Worm (Caenorhabditis elegans): ENCODE data around the gene clec-78.

clec-78 gene

DNA sequence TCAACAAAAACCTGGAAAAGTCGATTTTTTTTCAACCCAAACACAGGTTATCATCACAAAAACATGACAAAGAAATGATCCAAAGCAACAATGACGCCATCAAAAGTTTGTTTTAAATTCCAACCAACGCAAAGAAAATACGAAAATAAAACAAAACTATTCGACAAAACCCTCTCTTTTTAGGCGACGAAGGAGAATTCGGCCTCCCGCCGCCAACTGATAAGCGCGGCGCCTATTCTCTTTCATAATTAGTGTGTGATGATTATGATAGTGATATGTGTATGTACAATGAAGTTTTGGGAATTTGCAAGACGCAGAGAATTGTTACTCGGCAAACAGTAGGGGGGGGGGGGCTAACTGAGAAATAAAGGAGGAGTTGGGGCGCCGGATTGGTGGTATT, 40.4 kb downstream of the clec-78 start:
- TF ChIP-seq tbx-11 (GFP tag; IDR thresholded peaks at IDR 0.05), result no peak
- no peak for TF ChIP-seq hmg-4 (GFP tag; optimal IDR thresholded peaks at IDR 0.05)
- no peak for TF ChIP-seq hnd-1 (tag; optimal IDR thresholded peaks at IDR 0.05)
- TF ChIP-seq ama-1 (optimal IDR thresholded peaks at IDR 0.05), result no peak
- no peak for TF ChIP-seq tbx-37 (GFP tag; conservative IDR thresholded peaks at IDR 0.05)
- no peak for TF ChIP-seq ceh-13 (GFP tag; optimal IDR thresholded peaks at IDR 0.05)
- TF ChIP-seq tra-4 (tag; optimal IDR thresholded peaks at IDR 0.05), result no peak
- TF ChIP-seq flt-1 (GFP tag; IDR thresholded peaks at IDR 0.05), result no peak
- TF ChIP-seq hmbx-1 (tag; optimal IDR thresholded peaks at IDR 0.05), result no peak
- TF ChIP-seq scrt-1 (GFP tag; IDR thresholded peaks at IDR 0.05), result no peak
- no peak for TF ChIP-seq B0310.2 (tag; optimal IDR thresholded peaks at IDR 0.05)
- no peak for TF ChIP-seq F13C5.2 (tag; optimal IDR thresholded peaks at IDR 0.05)
- no peak for TF ChIP-seq ceh-36 (tag; optimal IDR thresholded peaks at IDR 0.05)
- TF ChIP-seq pes-1 (GFP tag; IDR thresholded peaks at IDR 0.05), result no peak
- TF ChIP-seq aly-1 (tag; optimal IDR thresholded peaks at IDR 0.05), result no peak
- TF ChIP-seq sea-1 (GFP tag; conservative IDR thresholded peaks at IDR 0.05), result no peak
- TF ChIP-seq ets-7 (tag; optimal IDR thresholded peaks at IDR 0.05), result no peak

ce11 chrIV:4030917-4031599, 42.2 kb downstream of the clec-78 start:
- TF ChIP-seq ceh-36 (tag; optimal IDR thresholded peaks at IDR 0.05), result no peak
- no peak for TF ChIP-seq hmg-4 (GFP tag; optimal IDR thresholded peaks at IDR 0.05)
- no peak for TF ChIP-seq tbx-37 (GFP tag; conservative IDR thresholded peaks at IDR 0.05)
- no peak for TF ChIP-seq scrt-1 (GFP tag; IDR thresholded peaks at IDR 0.05)
- TF ChIP-seq aly-1 (tag; optimal IDR thresholded peaks at IDR 0.05), result no peak

DNA sequence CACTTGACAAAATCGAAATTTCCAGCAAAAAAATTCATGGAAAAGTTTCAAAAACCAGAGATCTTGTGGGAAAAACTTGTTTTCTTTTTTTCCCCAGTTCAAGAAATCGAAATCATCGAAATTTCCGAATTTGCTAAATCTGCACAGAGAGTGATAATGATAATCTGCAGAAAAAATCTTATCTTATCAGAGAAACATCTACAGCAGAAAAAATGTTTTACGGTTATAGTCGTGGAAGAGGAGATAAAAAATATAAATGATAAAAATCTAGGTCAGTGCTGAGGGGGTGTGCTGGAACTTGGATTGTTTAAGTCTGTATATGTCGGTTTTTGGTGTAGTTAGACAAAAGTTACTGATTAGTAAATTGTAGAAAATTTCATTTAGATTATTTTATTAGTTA, 43.4 kb downstream of the clec-78 start:
- no peak for TF ChIP-seq hmg-4 (GFP tag; optimal IDR thresholded peaks at IDR 0.05)
- no peak for TF ChIP-seq tbx-11 (GFP tag; IDR thresholded peaks at IDR 0.05)
- TF ChIP-seq hmbx-1 (tag; optimal IDR thresholded peaks at IDR 0.05), result no peak
- no peak for TF ChIP-seq flt-1 (GFP tag; IDR thresholded peaks at IDR 0.05)

DNA sequence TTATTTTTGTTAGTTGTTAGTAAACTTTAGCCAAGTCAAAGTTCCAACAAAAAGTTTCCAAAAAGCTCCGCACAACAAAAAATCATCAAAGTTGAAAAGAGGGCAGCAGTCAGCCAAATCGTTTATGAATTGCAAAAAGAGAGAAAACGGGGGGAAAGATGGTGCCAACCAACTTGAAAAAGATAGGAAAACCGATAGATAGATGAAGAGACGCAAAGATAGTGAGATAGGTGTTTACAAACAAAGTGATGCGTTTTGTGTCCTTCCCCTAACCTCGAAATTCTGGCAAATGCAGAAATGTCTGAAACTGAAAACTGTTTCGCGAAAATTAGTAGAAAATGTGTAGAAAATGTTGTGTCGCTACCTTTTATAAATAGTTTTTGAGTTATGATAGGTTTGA, 44.6 kb downstream of the clec-78 start:
- no peak for TF ChIP-seq ceh-13 (GFP tag; optimal IDR thresholded peaks at IDR 0.05)
- TF ChIP-seq ets-7 (tag; optimal IDR thresholded peaks at IDR 0.05), result no peak

DNA sequence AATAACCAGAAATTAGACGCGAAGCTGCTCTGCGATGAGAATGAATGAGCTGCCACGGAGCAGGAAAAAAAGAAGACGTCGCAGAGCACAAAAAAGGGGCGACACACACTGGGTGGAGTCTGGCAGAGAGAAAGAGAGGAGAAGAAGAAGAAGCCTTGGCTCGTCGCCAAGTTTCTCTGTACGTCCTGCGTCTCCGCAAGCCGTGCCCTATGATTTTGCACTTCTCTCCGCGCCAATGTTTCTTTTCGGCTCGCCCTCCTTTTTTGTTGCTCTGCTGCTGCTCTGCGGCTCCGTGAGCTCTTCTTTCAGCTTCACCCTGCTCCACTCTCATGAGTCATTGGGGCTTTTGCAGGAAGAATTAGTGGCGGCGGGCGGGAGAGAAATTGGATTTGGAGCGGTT, 46.0 kb downstream of the clec-78 start, which contains the start of gene hlh-30:
hlh-30 (minus strand) TSS at position 69 of the 400 bp plus-strand sequence.
- no peak for TF ChIP-seq sea-1 (GFP tag; conservative IDR thresholded peaks at IDR 0.05)
- TF ChIP-seq hmbx-1 (tag; optimal IDR thresholded peaks at IDR 0.05), result no peak
- no peak for TF ChIP-seq hmg-4 (GFP tag; optimal IDR thresholded peaks at IDR 0.05)
- no peak for TF ChIP-seq aly-1 (tag; optimal IDR thresholded peaks at IDR 0.05)
- TF ChIP-seq tbx-11 (GFP tag; IDR thresholded peaks at IDR 0.05), result no peak
- no peak for TF ChIP-seq tra-4 (tag; optimal IDR thresholded peaks at IDR 0.05)
- TF ChIP-seq B0310.2 (tag; optimal IDR thresholded peaks at IDR 0.05), result no peak
- no peak for TF ChIP-seq pes-1 (GFP tag; IDR thresholded peaks at IDR 0.05)
- no peak for TF ChIP-seq ama-1 (optimal IDR thresholded peaks at IDR 0.05)

DNA sequence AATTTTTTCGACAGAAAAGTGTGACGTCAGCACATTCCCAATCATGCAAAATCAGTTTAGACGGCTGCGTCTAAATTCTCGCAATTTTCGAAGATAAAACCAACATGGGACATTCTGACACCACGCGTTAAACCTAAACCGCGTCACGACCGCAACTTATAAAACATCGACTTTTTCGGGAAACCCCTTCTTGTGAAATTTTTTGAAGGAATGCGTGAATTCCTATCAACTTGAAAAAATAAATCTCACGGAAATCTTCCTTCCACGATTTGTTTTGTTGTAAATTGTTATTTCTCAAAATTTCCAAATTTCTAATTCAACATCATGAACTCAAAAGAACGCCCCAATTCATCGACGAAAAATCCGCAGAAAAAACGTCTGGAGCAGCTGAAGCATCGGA, 51.1 kb downstream of the clec-78 start, which contains the start of gene F35F11.2:
F35F11.2 (plus strand) TSS at position 301 of the 400 bp plus-strand sequence.
- TF ChIP-seq hmg-4 (GFP tag; optimal IDR thresholded peaks at IDR 0.05) (no peak), B0310.2 (tag; optimal IDR thresholded peaks at IDR 0.05) (no peak), ceh-13 (GFP tag; optimal IDR thresholded peaks at IDR 0.05) (no peak), hmbx-1 (tag; optimal IDR thresholded peaks at IDR 0.05) (no peak), ceh-36 (tag; optimal IDR thresholded peaks at IDR 0.05) (no peak), sea-1 (GFP tag; conservative IDR thresholded peaks at IDR 0.05) (no peak)

- TF ChIP-seq scrt-1 (GFP tag; IDR thresholded peaks at IDR 0.05) (peak; percentile 29; the same call in 1 of the 2 replicates), ama-1 (optimal IDR thresholded peaks at IDR 0.05) (no peak)
Observed at ce11 chrIV:4041006-4041405, 52.1 kb downstream of the clec-78 start.

ce11 chrIV:4042274-4042673, 53.4 kb downstream of the clec-78 start, which contains the start of gene cdc-73:
Gene cdc-73 (plus strand): TSS chrIV:4042575.
- peak; percentile 65; the same call in 1 of the 2 replicates for TF ChIP-seq tbx-37 (GFP tag; conservative IDR thresholded peaks at IDR 0.05)
- TF ChIP-seq tbx-11 (GFP tag; IDR thresholded peaks at IDR 0.05), result no peak
- TF ChIP-seq B0310.2 (tag; optimal IDR thresholded peaks at IDR 0.05), result no peak

DNA sequence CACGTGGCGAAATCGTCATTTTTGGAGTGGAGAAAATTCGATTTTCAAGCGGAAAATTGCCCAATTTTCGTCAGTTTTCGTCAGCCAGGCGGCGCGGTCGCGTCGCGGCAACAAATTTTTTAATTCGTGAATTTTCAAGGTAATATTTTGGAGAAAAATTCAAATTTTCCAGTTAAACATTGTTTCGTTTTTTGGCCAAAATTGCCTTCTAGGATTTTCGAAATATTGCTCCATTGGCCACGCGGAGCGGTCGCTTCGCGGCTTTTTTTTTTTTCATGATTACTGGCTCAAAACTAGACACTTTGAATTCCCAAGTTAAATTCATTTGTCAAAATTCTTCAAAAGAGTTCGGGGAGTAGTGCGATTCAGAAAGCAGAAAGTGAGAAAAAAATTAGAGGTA, 58.7 kb downstream of the clec-78 start:
- TF ChIP-seq tra-4 (tag; optimal IDR thresholded peaks at IDR 0.05) (no peak), B0310.2 (tag; optimal IDR thresholded peaks at IDR 0.05) (no peak), ama-1 (optimal IDR thresholded peaks at IDR 0.05) (no peak), tbx-11 (GFP tag; IDR thresholded peaks at IDR 0.05) (no peak), flt-1 (GFP tag; IDR thresholded peaks at IDR 0.05) (no peak), ceh-13 (GFP tag; optimal IDR thresholded peaks at IDR 0.05) (no peak), tbx-37 (GFP tag; conservative IDR thresholded peaks at IDR 0.05) (no peak)
